Worm (Caenorhabditis elegans) whole organism, midembryonic: ENCODE results near the gene cyp-35B1.

Experiments used
- T22C8.4 ChIP-seq: fragments of 200-800 bp; sonication (Bioruptor generic); IDR thresholded peaks from 2 replicates; pipeline ENCODE4 v1.3.6; 2022; ENCODE audit warnings: missing genetic modification characterization, missing compliant biosample characterization
- cog-1 ChIP-seq: sonication (generic microtip); optimal IDR thresholded peaks from 2 replicates; lab custom pipeline; 2016; ENCODE audit warnings: missing genetic modification characterization, missing compliant biosample characterization
- flt-1 ChIP-seq: fragments of 200-800 bp; sonication (Bioruptor generic); IDR thresholded peaks from 2 replicates; pipeline ENCODE4 v1.3.6; 2022; ENCODE audit warnings: missing genetic modification characterization, missing compliant biosample characterization
- klf-2 ChIP-seq: fragments of 200-800 bp; sonication (Bioruptor generic); conservative IDR thresholded peaks from 2 replicates; pipeline ENCODE4 v1.3.6; 2022; ENCODE audit warnings: missing genetic modification reagents, missing genetic modification characterization, missing compliant biosample characterization
- med-1 ChIP-seq: sonication (generic microtip); optimal IDR thresholded peaks from 2 replicates; lab custom pipeline; 2017; ENCODE audit warnings: missing genetic modification characterization, mild to moderate bottlenecking, missing compliant biosample characterization, antibody characterized with exemption, missing genetic modification reagents; ENCODE audit not compliant: insufficient read depth
- ref-1 ChIP-seq: fragments of 200-800 bp; sonication (Bioruptor generic); conservative IDR thresholded peaks from 2 replicates; pipeline ENCODE4 v1.3.6; 2022; ENCODE audit warnings: missing genetic modification reagents, missing genetic modification characterization, missing compliant biosample characterization
- tab-1 ChIP-seq: fragments of 200-800 bp; sonication (Bioruptor generic); IDR thresholded peaks from 2 replicates; pipeline ENCODE4 v1.3.6; 2022; ENCODE audit warnings: missing genetic modification characterization, missing compliant biosample characterization
- ztf-23 ChIP-seq: fragments of 200-800 bp; sonication (Bioruptor generic); IDR thresholded peaks from 2 replicates; pipeline ENCODE4 v1.3.6; 2022; ENCODE audit warnings: missing genetic modification reagents, missing genetic modification characterization, missing compliant biosample characterization
- ztf-29 ChIP-seq: fragments of 200-800 bp; sonication (Bioruptor generic); IDR thresholded peaks from 2 replicates; pipeline ENCODE4 v1.3.6; 2022; ENCODE audit warnings: missing genetic modification reagents, missing genetic modification characterization, missing compliant biosample characterization

cyp-35B1 gene

DNA sequence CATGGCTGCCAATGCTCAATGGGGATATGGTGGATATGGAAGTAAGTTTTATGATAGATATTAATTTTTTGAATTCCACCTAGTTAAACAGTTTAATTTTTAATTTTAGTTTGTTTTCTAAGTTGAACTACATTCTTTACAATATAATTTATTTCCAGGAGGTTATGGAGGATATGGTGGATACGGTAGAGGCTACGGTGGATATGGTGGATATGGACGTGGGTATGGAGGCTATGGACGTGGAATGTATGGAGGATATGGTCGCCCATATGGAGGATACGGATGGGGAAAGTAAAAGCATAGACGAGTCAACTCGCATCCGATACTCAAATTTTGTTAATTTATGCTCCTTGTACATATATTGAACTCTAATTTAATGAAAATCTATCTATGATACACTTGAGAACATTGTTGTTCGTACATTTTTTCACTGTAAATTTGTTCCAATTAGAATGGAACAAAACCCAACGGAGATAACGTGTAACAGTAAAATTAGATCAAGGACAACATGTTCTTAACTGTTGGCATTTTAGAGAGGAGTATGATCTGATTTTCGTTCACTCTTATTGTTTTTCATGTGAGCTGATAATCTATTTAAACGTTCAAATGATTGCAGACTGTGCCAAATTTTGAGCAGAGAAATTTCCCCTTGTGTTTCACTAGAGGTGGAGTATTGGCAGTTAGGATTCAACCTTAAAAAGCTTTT, 41.5 kb downstream of the cyp-35B1 start:
- TF ChIP-seq cog-1 (no peak), ztf-29 (no peak), flt-1 (no peak), tab-1 (GFP tag; lab: Robert Waterston, UW) (no peak), med-1 (GFP tag; lab: Kevin White, UChicago) (no peak), klf-2 (GFP tag; lab: Robert Waterston, UW) (no peak)

DNA sequence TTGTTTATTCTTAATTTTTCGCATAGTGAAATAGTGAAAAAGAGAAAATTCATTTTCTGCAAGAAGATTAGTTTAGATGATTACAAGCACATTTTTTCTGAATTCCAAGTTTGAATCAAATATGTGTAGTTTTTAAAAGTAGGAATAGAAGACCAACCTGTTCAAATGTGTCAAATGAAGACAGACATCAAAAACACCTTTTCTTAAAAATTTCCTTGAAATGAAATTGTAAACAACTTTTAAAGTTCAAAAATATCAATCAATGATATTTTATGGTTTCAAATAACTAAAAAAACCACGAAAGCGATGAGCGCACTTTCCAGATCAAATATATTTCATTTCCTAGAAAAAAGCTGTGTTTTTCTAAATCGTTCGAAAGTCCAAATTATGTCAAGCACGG, 42.8 kb downstream of the cyp-35B1 start, which contains the start of gene nlp-30:
Gene nlp-30, plus strand, starts transcription at position 301 of the 400 bp plus-strand sequence.
- TF ChIP-seq ztf-29 (no peak), cog-1 (no peak), med-1 (GFP tag; lab: Kevin White, UChicago) (no peak), tab-1 (GFP tag; lab: Robert Waterston, UW) (no peak), flt-1 (no peak), ref-1 (GFP tag; lab: Robert Waterston, UW) (no peak), T22C8.4 (GFP tag; lab: Robert Waterston, UW) (no peak), ztf-23 (GFP tag; lab: Robert Waterston, UW) (no peak), klf-2 (GFP tag; lab: Robert Waterston, UW) (no peak)

DNA sequence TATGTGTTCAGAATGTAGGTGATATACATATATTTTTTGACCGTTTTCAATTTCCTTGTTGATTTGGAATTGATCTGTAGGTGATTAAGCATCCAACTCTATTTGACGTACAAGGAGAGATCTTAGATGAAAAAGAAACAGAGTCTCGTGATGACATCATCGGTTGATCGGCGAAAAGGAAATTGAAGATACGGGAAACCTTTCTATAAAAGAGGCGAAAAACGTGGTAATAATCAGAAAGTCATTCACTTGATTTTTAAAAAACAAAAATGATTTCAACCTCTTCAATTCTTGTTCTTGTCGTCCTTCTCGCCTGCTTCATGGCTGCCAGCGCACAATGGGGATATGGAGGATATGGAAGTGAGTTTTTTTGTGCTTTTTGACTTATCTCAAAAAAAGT, 45.3 kb downstream of the cyp-35B1 start, which contains the start of gene nlp-29:
Gene nlp-29, plus strand, starts transcription at position 248 of the 400 bp plus-strand sequence.
- TF ChIP-seq med-1 (GFP tag; lab: Kevin White, UChicago) (no peak), klf-2 (GFP tag; lab: Robert Waterston, UW) (no peak), flt-1 (no peak), T22C8.4 (GFP tag; lab: Robert Waterston, UW) (no peak), ztf-23 (GFP tag; lab: Robert Waterston, UW) (no peak), ztf-29 (no peak), cog-1 (no peak), tab-1 (GFP tag; lab: Robert Waterston, UW) (no peak)

DNA sequence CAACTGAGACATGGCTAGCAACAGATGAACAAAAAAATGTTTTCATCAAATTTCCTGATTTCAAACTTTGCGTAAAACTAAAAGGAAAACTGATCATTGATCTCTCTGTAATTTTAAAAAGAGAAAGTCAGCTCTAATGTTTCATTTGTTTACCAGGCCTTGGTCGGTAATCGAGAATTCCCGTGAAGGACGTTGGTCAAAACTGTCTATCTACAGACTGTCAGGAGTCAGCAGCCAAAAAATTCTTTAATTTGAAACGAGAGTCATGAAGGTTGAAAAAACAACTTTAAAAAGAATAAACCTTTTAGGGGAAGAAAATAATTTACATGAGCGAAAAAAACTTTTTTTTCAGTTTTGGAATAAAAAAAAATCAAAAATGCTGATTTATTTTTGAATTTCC, 46.3 kb downstream of the cyp-35B1 start:
- TF ChIP-seq ref-1 (GFP tag; lab: Robert Waterston, UW) (no peak), tab-1 (GFP tag; lab: Robert Waterston, UW) (no peak), ztf-29 (no peak), cog-1 (no peak), med-1 (GFP tag; lab: Kevin White, UChicago) (no peak), ztf-23 (GFP tag; lab: Robert Waterston, UW) (no peak), klf-2 (GFP tag; lab: Robert Waterston, UW) (no peak), T22C8.4 (GFP tag; lab: Robert Waterston, UW) (no peak), flt-1 (no peak)

DNA sequence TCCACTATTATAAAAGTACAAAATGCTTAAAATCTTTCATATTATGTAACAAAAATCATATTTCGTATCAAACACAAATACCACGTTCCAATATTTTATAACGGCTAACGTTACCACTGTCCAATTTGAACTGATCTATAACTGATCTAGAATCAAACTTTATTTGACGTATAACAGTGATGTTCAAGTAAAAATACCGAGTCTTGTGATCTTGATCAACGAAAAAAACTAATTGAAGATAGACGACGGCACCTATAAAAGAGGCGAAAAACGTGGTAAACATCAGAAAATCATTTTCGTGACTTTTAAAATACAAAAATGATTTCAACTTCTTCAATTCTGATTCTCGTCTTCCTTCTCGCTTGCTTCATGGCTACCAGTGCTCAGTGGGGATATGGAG, 48.8 kb downstream of the cyp-35B1 start, which contains the start of gene nlp-28:
Gene nlp-28, plus strand, starts transcription at position 285 of the 400 bp plus-strand sequence.
- TF ChIP-seq ztf-23 (GFP tag; lab: Robert Waterston, UW) (no peak), ztf-29 (no peak), tab-1 (GFP tag; lab: Robert Waterston, UW) (no peak), flt-1 (no peak), T22C8.4 (GFP tag; lab: Robert Waterston, UW) (no peak), cog-1 (no peak)

DNA sequence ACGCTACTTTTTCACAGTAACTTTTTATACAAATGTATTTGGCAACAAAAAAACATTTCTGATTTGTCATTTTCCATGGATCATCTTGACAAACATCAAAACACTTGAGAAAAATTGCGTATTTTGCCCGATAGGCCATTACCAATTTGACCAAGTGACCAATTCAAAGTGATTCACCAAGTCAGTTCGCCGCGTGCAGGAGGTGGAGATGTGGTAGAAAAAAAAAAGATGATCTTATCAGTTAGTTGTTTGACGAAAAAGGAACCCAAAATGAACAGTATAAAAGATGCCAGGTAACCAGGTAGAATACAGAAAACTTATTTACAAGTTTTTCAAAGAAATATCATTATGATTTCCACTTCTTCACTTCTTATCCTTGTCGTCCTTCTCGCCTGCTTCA, 50.2 kb downstream of the cyp-35B1 start, which contains the start of gene nlp-27:
Gene nlp-27, plus strand, starts transcription at position 309 of the 400 bp plus-strand sequence.
- no peak for TF ChIP-seq klf-2 (GFP tag; lab: Robert Waterston, UW)
- no peak for TF ChIP-seq ztf-23 (GFP tag; lab: Robert Waterston, UW)
- no peak for TF ChIP-seq ref-1 (GFP tag; lab: Robert Waterston, UW)
- TF ChIP-seq cog-1: no peak
- TF ChIP-seq ztf-29: no peak
- TF ChIP-seq tab-1 (GFP tag; lab: Robert Waterston, UW): no peak
- TF ChIP-seq T22C8.4 (GFP tag; lab: Robert Waterston, UW): no peak
- no peak for TF ChIP-seq med-1 (GFP tag; lab: Kevin White, UChicago)
- no peak for TF ChIP-seq flt-1
